Worm (Caenorhabditis elegans) whole organism, L2 larva: ENCODE measurements around the gene rpl-20.

ENCODE experiments used
- blmp-1 ChIP-seq: sonication (generic microtip); optimal IDR thresholded peaks from 2 replicates; lab custom pipeline; 2017; ENCODE audit warnings: missing genetic modification characterization, mild to moderate bottlenecking, missing compliant biosample characterization, antibody characterized with exemption, moderate library complexity; ENCODE audit not compliant: insufficient read depth
- nhr-11 ChIP-seq: fragments of 150-350 bp; optimal IDR thresholded peaks from 2 replicates; lab custom pipeline; 2014; ENCODE audit warnings: missing biosample characterization, missing genetic modification characterization
- nhr-12 ChIP-seq: fragments of 150-350 bp; optimal IDR thresholded peaks from 2 replicates; lab custom pipeline; 2014; ENCODE audit warnings: missing biosample characterization, missing genetic modification characterization
- nhr-237 ChIP-seq: fragments of 150-350 bp; optimal IDR thresholded peaks from 2 replicates; lab custom pipeline; 2014; ENCODE audit warnings: missing biosample characterization, missing genetic modification characterization
- skn-1 ChIP-seq: sonication (generic microtip); optimal IDR thresholded peaks from 2 replicates; lab custom pipeline; 2017; ENCODE audit warnings: missing biosample characterization, missing genetic modification characterization
- unc-62 ChIP-seq: fragments of 150-350 bp; optimal IDR thresholded peaks from 2 replicates; lab custom pipeline; 2014; ENCODE audit warnings: missing biosample characterization, missing genetic modification reagents, missing genetic modification characterization

DNA sequence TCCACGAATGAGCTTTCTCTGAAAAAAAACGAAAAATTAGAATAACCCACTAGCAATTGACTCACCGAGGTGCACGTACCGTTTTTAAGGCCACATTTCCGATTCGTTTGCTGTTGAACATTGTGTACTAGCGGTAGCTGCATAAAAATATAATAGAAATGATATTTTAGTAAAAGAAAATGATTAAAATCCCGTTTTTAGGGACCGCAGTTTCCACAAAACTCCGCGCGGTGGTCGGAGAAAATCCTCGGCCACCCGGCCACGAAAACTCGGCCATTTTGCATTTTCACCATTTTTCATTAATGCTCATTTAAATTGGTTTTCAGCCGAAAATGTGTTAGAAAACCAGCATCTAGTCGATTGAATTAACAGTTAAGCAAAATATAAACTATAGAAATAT lies 37.2 kb downstream of the rpl-20 start, which contains the start of gene yars-2:
- TF ChIP-seq unc-62 (GFP tag; lab: Kevin White, UChicago) (no peak), nhr-12 (tag; lab: Kevin White, UChicago) (no peak), nhr-11 (tag; lab: Kevin White, UChicago) (no peak), blmp-1 (tag; lab: Kevin White, UChicago) (no peak), nhr-237 (tag; lab: Kevin White, UChicago) (no peak), skn-1 (tag; lab: Kevin White, UChicago) (no peak)
